Worm (Caenorhabditis elegans): ENCODE data around the gene T08G3.13.

DNA sequence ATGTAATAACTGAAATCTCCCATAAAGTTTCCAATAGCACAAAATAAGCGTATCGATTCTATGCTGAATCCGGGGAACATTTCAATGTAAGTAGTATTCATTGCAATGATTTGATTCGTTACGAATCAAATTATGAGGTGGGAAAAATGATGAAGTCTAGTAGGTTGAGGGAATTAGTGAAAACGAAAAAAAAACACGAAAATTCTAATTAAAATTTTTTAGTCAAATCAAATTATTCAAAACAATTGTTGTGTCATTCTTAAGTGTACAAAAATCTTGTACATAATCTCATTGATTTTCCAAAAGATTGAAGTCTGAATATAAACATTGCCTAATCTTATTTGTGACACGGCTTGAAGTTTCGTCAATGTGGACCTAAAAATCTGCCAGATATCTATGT, 23.4 kb upstream of the T08G3.13 start, which contains the start of gene srw-29:
- TF ChIP-seq nhr-77 (tag; optimal IDR thresholded peaks at IDR 0.05) (no peak), unc-39 (tag; optimal IDR thresholded peaks at IDR 0.05) (no peak), ceh-82 (tag; optimal IDR thresholded peaks at IDR 0.05) (no peak), mdl-1 (tag; optimal IDR thresholded peaks at IDR 0.05) (no peak), ama-1 (optimal IDR thresholded peaks at IDR 0.05) (no peak), mab-5 (tag; optimal IDR thresholded peaks at IDR 0.05) (no peak), peb-1 (tag; optimal IDR thresholded peaks at IDR 0.05) (no peak), lsy-2 (tag; optimal IDR thresholded peaks at IDR 0.05) (no peak), Y55F3AM.14 (GFP tag; optimal IDR thresholded peaks at IDR 0.05) (no peak), lin-13 (GFP tag; optimal IDR thresholded peaks at IDR 0.05) (no peak), aly-2 (tag; optimal IDR thresholded peaks at IDR 0.05) (no peak)
